Worm (Caenorhabditis elegans) whole organism, L1 larva: ENCODE data around the gene F13H10.3.
A peak's percentile ranks its signal among the peaks of the same experiment; 100 is the strongest.

Experiments
- C16A3.4 ChIP-seq: fragments of 150-350 bp; optimal IDR thresholded peaks from 2 replicates; lab custom pipeline; 2014; ENCODE audit warnings: missing biosample characterization, missing genetic modification characterization
- Y116A8C.19 ChIP-seq: sonication (generic microtip); optimal IDR thresholded peaks from 2 replicates; lab custom pipeline; 2016; ENCODE audit warnings: missing compliant biosample characterization, missing genetic modification characterization, borderline replicate concordance
- aha-1 ChIP-seq: fragments of 150-350 bp; optimal IDR thresholded peaks from 2 replicates; lab custom pipeline; 2014; ENCODE audit warnings: missing biosample characterization, missing genetic modification characterization
- alr-1 ChIP-seq: fragments of 200-800 bp; sonication (Bioruptor generic); optimal IDR thresholded peaks from 2 replicates; lab custom pipeline; 2018; ENCODE audit warnings: borderline replicate concordance, mild to moderate bottlenecking, missing genetic modification characterization, missing compliant biosample characterization
- ama-1 ChIP-seq: fragments of 150-350 bp; optimal IDR thresholded peaks from 2 replicates; lab custom pipeline; 2014
- ceh-63 ChIP-seq: fragments of 200-800 bp; sonication (Bioruptor generic); optimal IDR thresholded peaks from 2 replicates; lab custom pipeline; 2018; ENCODE audit warnings: mild to moderate bottlenecking, missing genetic modification characterization, missing compliant biosample characterization
- ceh-8 ChIP-seq: fragments of 200-800 bp; sonication (Bioruptor generic); optimal IDR thresholded peaks from 2 replicates; lab custom pipeline; 2018; ENCODE audit warnings: mild to moderate bottlenecking, missing genetic modification characterization, moderate library complexity, missing compliant biosample characterization
- ceh-88 ChIP-seq: fragments of 200-800 bp; sonication (Bioruptor generic); IDR thresholded peaks from 2 replicates; pipeline ENCODE4 v1.3.6; 2022; ENCODE audit warnings: missing genetic modification characterization, missing compliant biosample characterization
- ces-1 ChIP-seq: fragments of 150-350 bp; optimal IDR thresholded peaks from 2 replicates; lab custom pipeline; 2014; ENCODE audit warnings: missing biosample characterization, missing genetic modification reagents, missing genetic modification characterization
- dpl-1 ChIP-seq, 3 experiments: fragments of 150-350 bp in 2 of 3; sonication (generic microtip) in 1 of 3; optimal IDR thresholded peaks; 2 replicates each; lab custom pipeline; 2014 to 2017; ENCODE audit warnings: missing biosample characterization in 3 of 3, missing genetic modification characterization in 3 of 3, missing genetic modification reagents in 3 of 3
- dsc-1 ChIP-seq: sonication (generic microtip); optimal IDR thresholded peaks from 2 replicates; lab custom pipeline; 2016; ENCODE audit warnings: mild to moderate bottlenecking, missing genetic modification characterization, missing compliant biosample characterization
- efl-1 ChIP-seq, 4 experiments: fragments of 150-350 bp; optimal IDR thresholded peaks in 3 of 4; peaks in 1 of 4; 1 replicate in 1 of 4; 2 replicates in 3 of 4; lab custom pipeline; 2014; ENCODE audit warnings: missing biosample characterization in 2 of 4, missing genetic modification characterization in 2 of 4, missing genetic modification reagents in 2 of 4
- efl-3 ChIP-seq: fragments of 200-800 bp; sonication (Bioruptor generic); optimal IDR thresholded peaks from 2 replicates; lab custom pipeline; 2018; ENCODE audit warnings: mild to moderate bottlenecking, missing genetic modification characterization, missing compliant biosample characterization
- egl-13 ChIP-seq: sonication (generic microtip); optimal IDR thresholded peaks from 2 replicates; lab custom pipeline; 2016; ENCODE audit warnings: missing genotype, missing genetic modification reagents, missing genetic modification characterization, missing compliant biosample characterization
- egl-27 ChIP-seq, 2 experiments: fragments of 150-350 bp in 1 of 2; sonication (generic microtip); optimal IDR thresholded peaks; 3 replicates each; lab custom pipeline; 2017 to 2018; ENCODE audit warnings: missing biosample characterization in 2 of 2, missing genetic modification characterization in 2 of 2, missing genetic modification reagents in 2 of 2
- elt-2 ChIP-seq: sonication (generic microtip); optimal IDR thresholded peaks from 2 replicates; lab custom pipeline; 2016; ENCODE audit warnings: missing genetic modification characterization, mild to moderate bottlenecking, inconsistent platforms, missing compliant biosample characterization, missing genetic modification reagents
- elt-3 ChIP-seq, 6 experiments: fragments of 150-350 bp in 1 of 6; sonication (generic microtip); optimal IDR thresholded peaks; 2 replicates each; lab custom pipeline; 2017 to 2018; ENCODE audit warnings: missing biosample characterization in 6 of 6, missing genetic modification characterization in 6 of 6, inconsistent platforms in 1 of 6
- ets-5 ChIP-seq: fragments of 200-800 bp; sonication (Bioruptor generic); IDR thresholded peaks from 2 replicates; pipeline ENCODE4 v1.3.6; 2022; ENCODE audit warnings: missing genetic modification characterization, missing compliant biosample characterization
- fkh-4 ChIP-seq: sonication (generic microtip); optimal IDR thresholded peaks from 2 replicates; lab custom pipeline; 2016; ENCODE audit warnings: missing compliant biosample characterization, missing genetic modification characterization, borderline replicate concordance
- fkh-8 ChIP-seq: sonication (generic microtip); optimal IDR thresholded peaks from 2 replicates; lab custom pipeline; 2016; ENCODE audit warnings: mild to moderate bottlenecking, missing genetic modification characterization, missing compliant biosample characterization
- fos-1 ChIP-seq: fragments of 150-350 bp; optimal IDR thresholded peaks from 2 replicates; lab custom pipeline; 2014; ENCODE audit warnings: missing biosample characterization, missing genetic modification characterization
- grh-1 ChIP-seq: fragments of 200-800 bp; sonication (Bioruptor generic); IDR thresholded peaks from 2 replicates; pipeline ENCODE4 v1.3.6; 2022; ENCODE audit warnings: missing genetic modification reagents, missing genetic modification characterization, missing compliant biosample characterization
- hpl-2 ChIP-seq: fragments of 150-350 bp; optimal IDR thresholded peaks from 2 replicates; lab custom pipeline; 2014; ENCODE audit warnings: missing biosample characterization, missing genetic modification reagents, missing genetic modification characterization
- irx-1 ChIP-seq: sonication (generic microtip); optimal IDR thresholded peaks from 2 replicates; lab custom pipeline; 2016; ENCODE audit warnings: missing genetic modification characterization, missing compliant biosample characterization
- jun-1 ChIP-seq: fragments of 150-350 bp; optimal IDR thresholded peaks from 2 replicates; lab custom pipeline; 2014; ENCODE audit warnings: missing biosample characterization, missing genetic modification reagents, missing genetic modification characterization
- lin-35 ChIP-seq, 2 experiments: fragments of 150-350 bp; optimal IDR thresholded peaks; 2 replicates each; lab custom pipeline; 2014; ENCODE audit warnings: missing biosample characterization in 2 of 2, missing genetic modification characterization in 2 of 2, missing genetic modification reagents in 2 of 2
- lin-39 ChIP-seq: fragments of 150-350 bp; optimal IDR thresholded peaks from 2 replicates; lab custom pipeline; 2014; ENCODE audit warnings: missing biosample characterization, missing genetic modification reagents, missing genetic modification characterization
- mdl-1 ChIP-seq, 2 experiments: fragments of 150-350 bp; optimal IDR thresholded peaks; 2 replicates each; lab custom pipeline; 2014 to 2017; ENCODE audit warnings: missing biosample characterization in 2 of 2, missing genetic modification characterization in 2 of 2, inconsistent platforms in 1 of 2
- mef-2 ChIP-seq: fragments of 150-350 bp; optimal IDR thresholded peaks from 2 replicates; lab custom pipeline; 2014; ENCODE audit warnings: missing biosample characterization, missing genetic modification characterization
- nhr-19 ChIP-seq: fragments of 200-800 bp; sonication (Bioruptor generic); conservative IDR thresholded peaks from 2 replicates; pipeline ENCODE4 v1.3.6; 2022; ENCODE audit warnings: missing genetic modification characterization, missing compliant biosample characterization
- nhr-20 ChIP-seq: sonication (generic microtip); optimal IDR thresholded peaks from 2 replicates; lab custom pipeline; 2016; ENCODE audit warnings: mild to moderate bottlenecking, missing genetic modification characterization, missing compliant biosample characterization
- nhr-237 ChIP-seq: fragments of 150-350 bp; optimal IDR thresholded peaks from 2 replicates; lab custom pipeline; 2014; ENCODE audit warnings: missing biosample characterization, missing genetic modification characterization
- nhr-28 ChIP-seq: fragments of 150-350 bp; optimal IDR thresholded peaks from 2 replicates; lab custom pipeline; 2014; ENCODE audit warnings: missing biosample characterization, missing genetic modification characterization
- nhr-47 ChIP-seq: sonication (generic microtip); optimal IDR thresholded peaks from 2 replicates; lab custom pipeline; 2016; ENCODE audit warnings: mild to moderate bottlenecking, missing genetic modification characterization, moderate library complexity, missing compliant biosample characterization
- nhr-71 ChIP-seq: sonication (generic microtip); optimal IDR thresholded peaks from 2 replicates; lab custom pipeline; 2016; ENCODE audit warnings: mild to moderate bottlenecking, missing genetic modification characterization, moderate library complexity, missing compliant biosample characterization
- nhr-76 ChIP-seq: sonication (generic microtip); optimal IDR thresholded peaks from 2 replicates; lab custom pipeline; 2017; ENCODE audit warnings: missing biosample characterization, missing genetic modification characterization
- nhr-90 ChIP-seq: sonication (generic microtip); optimal IDR thresholded peaks from 2 replicates; lab custom pipeline; 2016; ENCODE audit warnings: mild to moderate bottlenecking, missing genetic modification characterization, missing compliant biosample characterization; ENCODE audit not compliant: poor library complexity
- pqm-1 ChIP-seq: sonication (generic microtip); optimal IDR thresholded peaks from 3 replicates; lab custom pipeline; 2017; ENCODE audit warnings: missing biosample characterization, missing genetic modification characterization
- rnt-1 ChIP-seq: sonication (generic microtip); optimal IDR thresholded peaks from 2 replicates; lab custom pipeline; 2016; ENCODE audit warnings: mild to moderate bottlenecking, missing genetic modification characterization, moderate library complexity, missing compliant biosample characterization
- skn-1 ChIP-seq: fragments of 150-350 bp; optimal IDR thresholded peaks from 2 replicates; lab custom pipeline; 2014; ENCODE audit warnings: missing biosample characterization, missing genetic modification characterization
- snu-23 ChIP-seq: sonication (generic microtip); optimal IDR thresholded peaks from 2 replicates; lab custom pipeline; 2016; ENCODE audit warnings: missing genetic modification characterization, missing compliant biosample characterization
- sox-4 ChIP-seq: sonication (generic microtip); optimal IDR thresholded peaks from 2 replicates; lab custom pipeline; 2016; ENCODE audit warnings: missing genetic modification characterization, missing compliant biosample characterization
- sptf-1 ChIP-seq: fragments of 150-350 bp; optimal IDR thresholded peaks from 2 replicates; lab custom pipeline; 2014; ENCODE audit warnings: missing biosample characterization, missing genetic modification characterization
- tlp-1 ChIP-seq: fragments of 150-350 bp; optimal IDR thresholded peaks from 2 replicates; lab custom pipeline; 2014; ENCODE audit warnings: missing biosample characterization, missing genetic modification characterization
- unc-130 ChIP-seq: fragments of 150-350 bp; optimal IDR thresholded peaks from 2 replicates; lab custom pipeline; 2017; ENCODE audit warnings: missing biosample characterization, missing genetic modification characterization, inconsistent platforms
- unc-62 ChIP-seq: fragments of 150-350 bp; optimal IDR thresholded peaks from 2 replicates; lab custom pipeline; 2014; ENCODE audit warnings: missing biosample characterization, missing genetic modification reagents, missing genetic modification characterization
- unc-98 ChIP-seq: fragments of 200-800 bp; sonication (Bioruptor generic); IDR thresholded peaks from 2 replicates; pipeline ENCODE4 v1.3.6; 2022; ENCODE audit warnings: missing genetic modification characterization, missing compliant biosample characterization
- xbp-1 ChIP-seq: sonication (generic microtip); optimal IDR thresholded peaks from 2 replicates; lab custom pipeline; 2016; ENCODE audit warnings: missing genetic modification characterization, missing compliant biosample characterization
- zip-4 ChIP-seq: fragments of 200-800 bp; sonication (Bioruptor generic); optimal IDR thresholded peaks from 2 replicates; lab custom pipeline; 2018; ENCODE audit warnings: mild to moderate bottlenecking, missing genetic modification characterization, moderate library complexity, missing compliant biosample characterization

The F13H10.3 gene

DNA sequence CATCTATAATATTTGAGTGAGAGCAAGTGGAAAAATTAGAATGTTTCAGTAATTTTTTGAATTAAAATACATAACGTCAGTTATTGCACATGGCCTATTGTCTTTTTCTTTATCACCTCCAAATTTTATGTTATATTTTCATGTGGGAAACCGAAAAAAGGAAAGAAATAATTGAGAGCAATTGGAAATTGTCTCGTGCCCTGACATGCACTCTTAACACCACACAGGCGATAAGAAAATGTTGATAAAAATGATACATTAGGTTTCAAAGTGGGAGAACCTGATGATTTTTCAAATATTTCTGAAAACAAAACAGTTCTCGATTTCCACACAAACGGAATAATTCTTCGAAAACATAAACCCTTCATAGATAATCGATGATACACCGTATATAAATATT, at the start of gene F13H10.3:
TSS of gene F13H10.3 (minus strand) at position 73 of the 400 bp plus-strand sequence.
- TF ChIP-seq nhr-47 (no peak), nhr-90 (tag; lab: Kevin White, UChicago) (peak; percentile 8), sox-4 (tag; lab: Kevin White, UChicago) (no peak), ceh-63 (GFP tag; lab: Kevin White, UChicago) (no peak), pqm-1 (tag; lab: Kevin White, UChicago) (peak; percentile 19), alr-1 (tag; lab: Kevin White, UChicago) (no peak), mdl-1 (tag; optimal IDR thresholded peaks at IDR 0.05; lab: Kevin White, UChicago) (no peak), elt-2 (tag; lab: Kevin White, UChicago) (peak; percentile 54), lin-35 (GFP tag; optimal IDR thresholded peaks at IDR 0.05; lab: Kevin White, UChicago) (peak in 1 of 2 experiments; percentile 53), efl-1 (optimal IDR thresholded peaks at IDR 0.05; lab: Kevin White, UChicago) (no peak), efl-1 (GFP tag; optimal IDR thresholded peaks at IDR 0.05 in 1 of 2; lab: Kevin White, UChicago) (peak in 1 of 2 experiments; percentile 27), unc-62 (GFP tag; lab: Kevin White, UChicago) (no peak), jun-1 (tag; lab: Kevin White, UChicago) (no peak), lin-39 (tag; lab: Kevin White, UChicago) (no peak), nhr-19 (no peak)

DNA sequence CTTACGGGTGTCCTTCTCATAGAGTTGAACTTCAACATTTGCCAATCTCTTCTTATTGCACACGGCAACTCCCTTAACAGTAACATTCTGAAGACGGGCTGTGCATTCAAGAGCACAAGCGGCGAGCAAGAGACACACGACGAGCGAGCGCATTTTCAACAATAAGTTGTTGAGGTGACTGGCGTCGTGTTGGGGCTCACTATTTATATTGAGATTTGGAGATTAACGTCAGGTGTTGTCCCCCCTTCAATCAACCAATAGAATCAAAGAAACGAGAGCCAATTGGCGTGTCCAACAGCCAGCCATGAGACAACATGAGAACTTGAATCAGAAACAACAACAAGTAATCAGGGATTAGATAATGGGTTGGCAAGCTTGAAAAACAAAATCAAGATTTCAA, 48.2 kb upstream of the F13H10.3 start, which contains the start of gene ttr-16:
TSS of gene ttr-16 (minus strand) at position 176 of the 400 bp plus-strand sequence.
- no peak for TF ChIP-seq hpl-2
- no peak for TF ChIP-seq aha-1 (tag; lab: Kevin White, UChicago)
- TF ChIP-seq nhr-90 (tag; lab: Kevin White, UChicago), result no peak
- no peak for TF ChIP-seq alr-1 (tag; lab: Kevin White, UChicago)
- peak; percentile 87 for TF ChIP-seq ama-1 (lab: Kevin White, UChicago)
- TF ChIP-seq Y116A8C.19 (tag; lab: Kevin White, UChicago), result no peak
- peak; percentile 11 for TF ChIP-seq nhr-20
- TF ChIP-seq efl-1 (optimal IDR thresholded peaks at IDR 0.05; lab: Kevin White, UChicago), result peak in 1 of 2 experiments; percentile 10
- no peak for TF ChIP-seq efl-1 (GFP tag; optimal IDR thresholded peaks at IDR 0.05 in 1 of 2; lab: Kevin White, UChicago)
- peak; percentile 80 for TF ChIP-seq nhr-71 (tag; lab: Kevin White, UChicago)
- no peak for TF ChIP-seq unc-62 (GFP tag; lab: Kevin White, UChicago)
- no peak for TF ChIP-seq ceh-88 (GFP tag; lab: Robert Waterston, UW)
- no peak for TF ChIP-seq C16A3.4 (tag; lab: Kevin White, UChicago)
- TF ChIP-seq ceh-8 (GFP tag; lab: Kevin White, UChicago), result no peak
- no peak for TF ChIP-seq elt-2 (tag; lab: Kevin White, UChicago)
- no peak for TF ChIP-seq nhr-28
- peak; percentile 42 for TF ChIP-seq unc-130 (tag; lab: Kevin White, UChicago)
- peak; percentile 50 for TF ChIP-seq snu-23 (GFP tag; lab: Kevin White, UChicago)
- no peak for TF ChIP-seq egl-13 (tag; lab: Kevin White, UChicago)
- TF ChIP-seq nhr-237 (tag; lab: Kevin White, UChicago), result no peak
- TF ChIP-seq nhr-76, result no peak
- peak; percentile 85 for TF ChIP-seq rnt-1 (tag; lab: Kevin White, UChicago)
- no peak for TF ChIP-seq elt-3 (tag; optimal IDR thresholded peaks at IDR 0.05; lab: Kevin White, UChicago)
- TF ChIP-seq mef-2 (tag; lab: Kevin White, UChicago), result no peak
- TF ChIP-seq tlp-1 (tag; lab: Kevin White, UChicago), result no peak
- peak; percentile 23 for TF ChIP-seq xbp-1 (tag; lab: Kevin White, UChicago)
- no peak for TF ChIP-seq dpl-1 (GFP tag; optimal IDR thresholded peaks at IDR 0.05; lab: Kevin White, UChicago)
- no peak for TF ChIP-seq grh-1 (GFP tag; lab: Robert Waterston, UW)
- TF ChIP-seq irx-1, result no peak
- TF ChIP-seq egl-27 (tag; optimal IDR thresholded peaks at IDR 0.05; lab: Kevin White, UChicago), result no peak
- TF ChIP-seq fkh-8 (tag; lab: Kevin White, UChicago), result no peak
- no peak for TF ChIP-seq ets-5 (GFP tag; lab: Robert Waterston, UW)
- TF ChIP-seq fkh-4, result no peak
- TF ChIP-seq ces-1 (GFP tag; lab: Kevin White, UChicago), result no peak
- no peak for TF ChIP-seq fos-1
- no peak for TF ChIP-seq unc-98 (GFP tag; lab: Robert Waterston, UW)
- peak in 1 of 2 experiments; percentile 0 for TF ChIP-seq mdl-1 (tag; optimal IDR thresholded peaks at IDR 0.05; lab: Kevin White, UChicago)
- no peak for TF ChIP-seq dsc-1 (tag; lab: Kevin White, UChicago)
- TF ChIP-seq nhr-47, result peak; percentile 31
- TF ChIP-seq sptf-1, result no peak
- no peak for TF ChIP-seq efl-3 (GFP tag; lab: Kevin White, UChicago)
- no peak for TF ChIP-seq zip-4 (GFP tag; lab: Kevin White, UChicago)
- TF ChIP-seq skn-1 (tag; lab: Kevin White, UChicago), result no peak
- peak; percentile 34 for TF ChIP-seq lin-39 (tag; lab: Kevin White, UChicago)
